Fruit fly (Drosophila melanogaster) whole organism, adult: ENCODE results near the gene para.

Source experiments
- CG14711 ChIP-seq: fragments of 200-800 bp; sonication (Bioruptor generic); optimal IDR thresholded peaks from 2 replicates; lab custom pipeline; 2018; ENCODE audit warnings: missing biosample characterization, mild to moderate bottlenecking, missing genetic modification characterization, moderate library complexity
- Clk ChIP-seq: fragments of 200-800 bp; sonication (Bioruptor generic); optimal IDR thresholded peaks from 2 replicates; lab custom pipeline; 2017; ENCODE audit warnings: missing biosample characterization, missing genetic modification characterization
- Crg-1 ChIP-seq: fragments of 200-800 bp; sonication (Bioruptor generic); optimal IDR thresholded peaks from 2 replicates; lab custom pipeline; 2016; ENCODE audit warnings: missing biosample characterization, missing genetic modification characterization
- bab1 ChIP-seq: fragments of 200-800 bp; sonication (Bioruptor generic); optimal IDR thresholded peaks from 3 replicates; lab custom pipeline; 2019; ENCODE audit warnings: missing biosample characterization, mild to moderate bottlenecking, missing genetic modification characterization, moderate library complexity

DNA sequence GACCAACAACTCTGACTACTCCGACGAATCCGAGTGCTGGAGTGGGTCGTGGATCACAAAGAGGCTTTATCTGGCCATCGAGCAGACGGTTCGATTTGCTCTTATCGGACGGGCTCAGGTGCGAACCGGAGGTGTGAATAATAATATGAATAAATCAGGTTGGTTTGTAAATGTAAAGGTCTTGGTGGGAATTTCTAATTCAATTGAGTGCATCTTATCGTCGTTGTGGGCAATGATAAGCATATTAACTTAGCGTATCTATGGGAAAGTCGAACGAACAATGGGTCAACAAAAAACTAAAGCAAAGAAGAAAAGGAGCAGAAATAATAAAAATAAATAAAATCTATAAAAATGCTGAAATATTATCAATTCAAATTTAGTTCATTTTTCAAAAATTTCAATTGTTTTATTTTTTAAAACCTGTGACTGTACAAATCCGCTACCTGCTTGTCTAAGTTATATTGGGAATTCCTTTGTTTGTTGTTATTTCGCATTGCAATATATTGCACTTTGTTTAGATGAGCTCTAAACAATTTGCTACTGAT, 8.0 kb upstream of the para start, which contains the start of gene CG9903:
- no peak for TF ChIP-seq Clk (GFP tag; lab: Kevin White, UChicago)
- no peak for TF ChIP-seq bab1 (GFP tag; lab: Kevin White, UChicago)
- no peak for TF ChIP-seq Crg-1 (GFP tag; lab: Kevin White, UChicago)
- TF ChIP-seq CG14711 (tag; lab: Kevin White, UChicago) = no peak
